Fruit fly (Drosophila melanogaster): Measurements from ENCODE around the gene Argk2.

Argk2 gene

DNA sequence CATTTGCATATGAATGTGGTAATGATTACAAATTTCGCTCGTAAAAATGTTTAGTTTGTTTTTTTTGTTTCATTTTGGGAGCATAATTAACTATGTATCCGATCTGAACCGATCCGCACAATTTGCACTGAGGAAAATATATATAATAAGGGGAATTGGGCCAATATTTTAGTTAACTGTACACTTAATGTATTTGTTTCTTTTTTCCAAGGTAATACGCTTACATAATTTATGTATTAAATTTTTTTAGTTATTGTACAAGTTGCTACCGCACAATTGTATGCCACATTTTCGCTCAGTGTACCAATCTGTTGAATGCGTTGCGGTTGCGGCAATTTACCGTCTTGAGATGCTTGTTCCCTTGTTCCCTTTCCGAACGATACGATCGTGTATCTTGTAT lies 21.6 kb upstream of the Argk2 start (continued):
- TF ChIP-seq amos (GFP tag; IDR thresholded peaks at IDR 0.05; ENCODE audit: partially characterized antibody) (no peak), CG17612 (GFP tag; IDR thresholded peaks at IDR 0.05) (peak; percentile 73), tna (GFP tag; IDR thresholded peaks at IDR 0.05; ENCODE audit: partially characterized antibody) (no peak), CG16815 (GFP tag; optimal IDR thresholded peaks at IDR 0.05) (peak; percentile 50), chif (GFP tag; optimal IDR thresholded peaks at IDR 0.05) (peak; percentile 73 to 87), org-1 (GFP tag; optimal IDR thresholded peaks at IDR 0.05) (peak; percentile 59), sob (GFP tag; IDR thresholded peaks at IDR 0.05) (peak; percentile 91), Doc2 (GFP tag; IDR thresholded peaks at IDR 0.05) (peak; percentile 87), Hand (GFP tag; optimal IDR thresholded peaks at IDR 0.05) (peak; percentile 48), knrl (GFP tag; IDR thresholded peaks at IDR 0.05; ENCODE audit: partially characterized antibody) (no peak), C15 (GFP tag; IDR thresholded peaks at IDR 0.05) (peak; percentile 56; the same call in 1 of the 3 replicates), CG12299 (tag; optimal IDR thresholded peaks at IDR 0.05) (peak; percentile 65), CG11696 (GFP tag; IDR thresholded peaks at IDR 0.05) (peak; percentile 58), Fer3 (tag; optimal IDR thresholded peaks at IDR 0.05) (peak; percentile 79), hb (GFP tag; IDR thresholded peaks at IDR 0.05; ENCODE audit: partially characterized antibody) (no peak), YL-1 (GFP tag; optimal IDR thresholded peaks at IDR 0.05) (no peak), ap (GFP tag; IDR thresholded peaks at IDR 0.05) (peak; percentile 84), CG9727 (GFP tag; optimal IDR thresholded peaks at IDR 0.05) (peak; percentile 85), chn (GFP tag; optimal IDR thresholded peaks at IDR 0.05) (peak; percentile 80), disco-r (GFP tag; optimal IDR thresholded peaks at IDR 0.05) (peak; percentile 29), danr (GFP tag; IDR thresholded peaks at IDR 0.05) (peak; percentile 80), her (GFP tag; optimal IDR thresholded peaks at IDR 0.05) (peak; percentile 37), salm (tag; optimal IDR thresholded peaks at IDR 0.05) (peak; percentile 81), Trl (optimal IDR thresholded peaks at IDR 0.05) (no peak), Trl (GFP tag; optimal IDR thresholded peaks at IDR 0.05) (peak; percentile 76), TFAM (GFP tag; optimal IDR thresholded peaks at IDR 0.05) (no peak), crc (GFP tag; optimal IDR thresholded peaks at IDR 0.05) (peak; percentile 71), bsh (GFP tag; optimal IDR thresholded peaks at IDR 0.05) (peak in 1 of 2 experiments; percentile 86), BtbVII (GFP tag; optimal IDR thresholded peaks at IDR 0.05) (peak; percentile 65), CG11695 (GFP tag; IDR thresholded peaks at IDR 0.05) (peak; percentile 92), CG10959 (GFP tag; IDR thresholded peaks at IDR 0.05) (peak; percentile 86), CG33213 (GFP tag; optimal IDR thresholded peaks at IDR 0.05) (peak; percentile 78), ftz-f1 (GFP tag; optimal IDR thresholded peaks at IDR 0.05) (no peak), CG4707 (GFP tag; optimal IDR thresholded peaks at IDR 0.05) (peak; percentile 51), CG4730 (GFP tag; IDR thresholded peaks at IDR 0.05) (peak; percentile 89), MTF-1 (GFP tag; optimal IDR thresholded peaks at IDR 0.05; ENCODE audit: borderline replicate concordance) (no peak), CG11456 (GFP tag; IDR thresholded peaks at IDR 0.05) (peak; percentile 86), CG18476 (GFP tag; optimal IDR thresholded peaks at IDR 0.05) (peak; percentile 68), Blimp-1 (GFP tag; optimal IDR thresholded peaks at IDR 0.05) (peak; percentile 82), prd (optimal IDR thresholded peaks at IDR 0.05) (no peak), prd (GFP tag; IDR thresholded peaks at IDR 0.05) (peak; percentile 94), CG8765 (GFP tag; IDR thresholded peaks at IDR 0.05) (peak; percentile 80), hbn (GFP tag; IDR thresholded peaks at IDR 0.05; ENCODE audit: partially characterized antibody) (no peak), CG16863 (GFP tag; optimal IDR thresholded peaks at IDR 0.05) (peak; percentile 77), Side (GFP tag; optimal IDR thresholded peaks at IDR 0.05) (peak; percentile 78), CG12219 (GFP tag; optimal IDR thresholded peaks at IDR 0.05) (peak; percentile 83), stc (GFP tag; IDR thresholded peaks at IDR 0.05) (peak; percentile 91), dmrt99B (tag; optimal IDR thresholded peaks at IDR 0.05) (peak; percentile 95), peb (GFP tag; IDR thresholded peaks at IDR 0.05) (peak; percentile 90), Atf3 (GFP tag; optimal IDR thresholded peaks at IDR 0.05) (peak; percentile 72), fru (optimal IDR thresholded peaks at IDR 0.05) (no peak), CG10209 (GFP tag; optimal IDR thresholded peaks at IDR 0.05) (peak; percentile 77)
